Fruit fly (Drosophila melanogaster): ENCODE results near the gene OtopLa.

Gene OtopLa

DNA sequence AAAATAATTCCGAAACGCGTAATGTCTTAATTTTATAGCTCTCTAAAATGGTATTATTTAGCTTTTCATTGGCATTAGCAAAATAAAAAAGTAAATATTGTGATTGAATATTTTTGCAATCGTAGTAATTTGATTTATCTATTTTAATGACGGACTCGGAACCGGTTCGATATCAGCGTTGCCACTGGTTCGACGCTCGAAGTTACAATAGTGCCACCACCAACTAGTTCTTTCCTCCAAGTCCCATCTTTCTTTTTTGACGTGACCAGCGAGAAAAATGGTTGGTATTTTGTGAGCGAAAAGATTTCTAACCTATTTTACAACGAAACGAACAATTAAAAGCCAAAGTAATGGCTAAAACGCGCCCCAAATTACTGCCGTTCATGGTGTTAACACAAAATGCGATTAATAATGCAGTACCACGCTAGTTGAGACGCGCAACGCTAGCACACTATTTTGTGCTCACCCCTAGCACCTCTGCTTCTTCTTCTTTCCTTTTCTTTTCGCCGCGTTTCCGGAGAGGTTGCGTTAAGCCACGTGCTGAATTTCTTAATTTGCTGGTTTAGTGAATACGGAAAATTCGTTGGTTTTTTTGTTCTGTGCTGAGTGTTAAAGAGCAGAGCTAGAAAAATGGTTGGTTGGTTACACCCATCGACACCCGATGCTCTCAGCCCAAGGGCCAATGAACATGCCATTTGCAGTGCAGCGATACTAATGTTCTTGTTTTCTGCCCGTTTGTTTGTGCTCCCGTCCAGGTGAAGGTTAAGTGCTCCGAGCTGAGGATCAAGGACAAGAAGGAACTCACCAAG is 24.2 kb upstream of the OtopLa start, which contains the start of gene RpL35 (continued):
- TF ChIP-seq gsb (GFP tag; IDR thresholded peaks at IDR 0.05): no peak
- TF ChIP-seq CG6654 (GFP tag; optimal IDR thresholded peaks at IDR 0.05): no peak
- peak; percentile 21 for TF ChIP-seq CG18011 (GFP tag; optimal IDR thresholded peaks at IDR 0.05)
- no peak for TF ChIP-seq Atf3 (GFP tag; optimal IDR thresholded peaks at IDR 0.05)
- no peak for TF ChIP-seq CG43689 (GFP tag; IDR thresholded peaks at IDR 0.05)
- TF ChIP-seq TFAM (GFP tag; optimal IDR thresholded peaks at IDR 0.05): no peak
- no peak for TF ChIP-seq CG14860 (GFP tag; IDR thresholded peaks at IDR 0.05; ENCODE audit: partially characterized antibody)
- TF ChIP-seq tin (GFP tag; optimal IDR thresholded peaks at IDR 0.05): no peak
- TF ChIP-seq CG31224 (GFP tag; IDR thresholded peaks at IDR 0.05): no peak
- TF ChIP-seq CG4328 (GFP tag; optimal IDR thresholded peaks at IDR 0.05): peak; percentile 27
- TF ChIP-seq CG8290 (GFP tag; optimal IDR thresholded peaks at IDR 0.05): no peak
- TF ChIP-seq CG8290 (tag; optimal IDR thresholded peaks at IDR 0.05): peak in 1 of 2 experiments; percentile 41
- 0 out of 2 replicates have a peak, but pooled peaks have one; percentile 47 for TF ChIP-seq unc-4 (GFP tag; IDR thresholded peaks at IDR 0.05; ENCODE audit: partially characterized antibody)
- TF ChIP-seq CG4617 (GFP tag; optimal IDR thresholded peaks at IDR 0.05; ENCODE audit: borderline replicate concordance): peak; percentile 60
- peak; percentile 59 for TF ChIP-seq odd (GFP tag; optimal IDR thresholded peaks at IDR 0.05)
- TF ChIP-seq ERR (GFP tag; optimal IDR thresholded peaks at IDR 0.05): peak; percentile 4
- TF ChIP-seq CG6765 (GFP tag; optimal IDR thresholded peaks at IDR 0.05): peak; percentile 56
- peak in 1 of 2 experiments; percentile 43 for TF ChIP-seq Eip74EF (GFP tag; optimal IDR thresholded peaks at IDR 0.05)
- TF ChIP-seq CG2712 (tag; optimal IDR thresholded peaks at IDR 0.05): peak; percentile 27
- TF ChIP-seq wek (GFP tag; optimal IDR thresholded peaks at IDR 0.05): peak; percentile 56
- no peak for TF ChIP-seq trh (GFP tag; optimal IDR thresholded peaks at IDR 0.05)
- TF ChIP-seq ap (GFP tag; IDR thresholded peaks at IDR 0.05): no peak
- peak; percentile 38 for TF ChIP-seq Side (GFP tag; optimal IDR thresholded peaks at IDR 0.05)
- peak; percentile 10 to 35 for TF ChIP-seq Hr51 (GFP tag; optimal IDR thresholded peaks at IDR 0.05)
- TF ChIP-seq ash1 (GFP tag; optimal IDR thresholded peaks at IDR 0.05): peak; percentile 10
- TF ChIP-seq Rx (GFP tag; IDR thresholded peaks at IDR 0.05): no peak
- peak; percentile 39 for TF ChIP-seq CG31365 (tag; optimal IDR thresholded peaks at IDR 0.05)
- peak; percentile 48; the same call in 1 of the 2 replicates for TF ChIP-seq sob (GFP tag; IDR thresholded peaks at IDR 0.05)
- TF ChIP-seq CG1647 (GFP tag; optimal IDR thresholded peaks at IDR 0.05): no peak
- TF ChIP-seq Bteb2 (GFP tag; optimal IDR thresholded peaks at IDR 0.05): peak; percentile 23
- peak; percentile 27 for TF ChIP-seq chn (GFP tag; optimal IDR thresholded peaks at IDR 0.05)
- TF ChIP-seq HLH54F (GFP tag; optimal IDR thresholded peaks at IDR 0.05): peak; percentile 25
- TF ChIP-seq lab (GFP tag; optimal IDR thresholded peaks at IDR 0.05): peak; percentile 79
- TF ChIP-seq CG3281 (GFP tag; optimal IDR thresholded peaks at IDR 0.05): peak; percentile 77
- peak; percentile 28 for TF ChIP-seq CG8089 (GFP tag; optimal IDR thresholded peaks at IDR 0.05)
- TF ChIP-seq C15 (GFP tag; IDR thresholded peaks at IDR 0.05): no peak
- peak; percentile 48 for TF ChIP-seq Hsf (GFP tag; optimal IDR thresholded peaks at IDR 0.05)
- TF ChIP-seq insv (GFP tag; optimal IDR thresholded peaks at IDR 0.05): no peak
- peak; percentile 56 for TF ChIP-seq scrt (GFP tag; optimal IDR thresholded peaks at IDR 0.05)
- TF ChIP-seq MTF-1 (GFP tag; optimal IDR thresholded peaks at IDR 0.05; ENCODE audit: borderline replicate concordance): peak; percentile 65
- 0 out of 3 replicates have a peak, but pooled peaks have one; percentile 7 for TF ChIP-seq otp (GFP tag; IDR thresholded peaks at IDR 0.05)
- TF ChIP-seq CG2875 (GFP tag; optimal IDR thresholded peaks at IDR 0.05): peak; percentile 26
- TF ChIP-seq lmd (GFP tag; IDR thresholded peaks at IDR 0.05): no peak
- no peak for TF ChIP-seq Six4 (GFP tag; optimal IDR thresholded peaks at IDR 0.05)
- TF ChIP-seq CG13287 (GFP tag; IDR thresholded peaks at IDR 0.05; ENCODE audit: partially characterized antibody): peak; percentile 53; the same call in 1 of the 2 replicates
- peak; percentile 52 for TF ChIP-seq nau (GFP tag; optimal IDR thresholded peaks at IDR 0.05)
- peak; percentile 41 for TF ChIP-seq E2f2 (GFP tag; IDR thresholded peaks at IDR 0.05)
- TF ChIP-seq gt (GFP tag; IDR thresholded peaks at IDR 0.05): no peak
- peak; percentile 58 for TF ChIP-seq schlank (tag; optimal IDR thresholded peaks at IDR 0.05)
